Worm (Caenorhabditis elegans) whole organism, young adult: ENCODE data around the gene fbxa-135.

Source experiments
- B0035.1 ChIP-seq: sonication (generic microtip); optimal IDR thresholded peaks from 2 replicates; lab custom pipeline; 2016; ENCODE audit warnings: missing genetic modification characterization, mild to moderate bottlenecking, missing compliant biosample characterization, missing genotype, missing genetic modification reagents
- C06A6.2 ChIP-seq: fragments of 200-800 bp; sonication (Bioruptor generic); conservative IDR thresholded peaks from 2 replicates; pipeline ENCODE4 v1.3.6; 2022; ENCODE audit warnings: missing genetic modification characterization, missing compliant biosample characterization
- F10E7.11 ChIP-seq: sonication (generic microtip); optimal IDR thresholded peaks from 2 replicates; lab custom pipeline; 2017; ENCODE audit warnings: mild to moderate bottlenecking, missing genetic modification characterization, moderate library complexity, missing compliant biosample characterization
- F57A8.1 ChIP-seq: fragments of 200-800 bp; sonication (Bioruptor generic); optimal IDR thresholded peaks from 2 replicates; lab custom pipeline; 2018; ENCODE audit warnings: mild to moderate bottlenecking, missing genetic modification characterization, moderate library complexity, missing compliant biosample characterization
- K11D2.4 ChIP-seq: fragments of 200-800 bp; sonication (Bioruptor generic); IDR thresholded peaks from 2 replicates; pipeline ENCODE4 v1.3.6; 2022; ENCODE audit warnings: missing genetic modification reagents, missing genetic modification characterization, missing compliant biosample characterization
- K12H6.12 ChIP-seq: fragments of 200-800 bp; sonication (Bioruptor generic); optimal IDR thresholded peaks from 2 replicates; lab custom pipeline; 2018; ENCODE audit warnings: mild to moderate bottlenecking, missing genetic modification characterization, missing compliant biosample characterization
- T26A5.8 ChIP-seq: sonication (generic microtip); optimal IDR thresholded peaks from 2 replicates; lab custom pipeline; 2016; ENCODE audit warnings: missing genetic modification characterization, missing compliant biosample characterization
- Y53G8AR.9 ChIP-seq: fragments of 200-800 bp; sonication (Bioruptor generic); conservative IDR thresholded peaks from 2 replicates; pipeline ENCODE4 v1.3.6; 2022; ENCODE audit warnings: missing genetic modification reagents, missing genetic modification characterization, missing compliant biosample characterization
- Y95B8A.8 ChIP-seq: fragments of 200-800 bp; sonication (Bioruptor generic); IDR thresholded peaks from 2 replicates; pipeline ENCODE4 v1.3.6; 2022; ENCODE audit warnings: missing genetic modification reagents, missing genetic modification characterization, missing compliant biosample characterization
- akir-1 ChIP-seq: fragments of 200-800 bp; sonication (Bioruptor generic); optimal IDR thresholded peaks from 2 replicates; lab custom pipeline; 2018; ENCODE audit warnings: mild to moderate bottlenecking, missing genetic modification characterization, moderate library complexity, missing compliant biosample characterization
- athp-1 ChIP-seq: sonication (generic microtip); optimal IDR thresholded peaks from 2 replicates; lab custom pipeline; 2017; ENCODE audit warnings: mild to moderate bottlenecking, missing genetic modification characterization, missing compliant biosample characterization
- attf-5 ChIP-seq: fragments of 200-800 bp; sonication (Bioruptor generic); optimal IDR thresholded peaks from 2 replicates; lab custom pipeline; 2018; ENCODE audit warnings: mild to moderate bottlenecking, missing genetic modification characterization, missing compliant biosample characterization
- bed-2 ChIP-seq: fragments of 200-800 bp; sonication (Bioruptor generic); IDR thresholded peaks from 2 replicates; pipeline ENCODE4 v1.3.6; 2022; ENCODE audit warnings: missing genetic modification reagents, missing genetic modification characterization, missing compliant biosample characterization
- ceh-58 ChIP-seq: fragments of 200-800 bp; sonication (Bioruptor generic); IDR thresholded peaks from 2 replicates; pipeline ENCODE4 v1.3.6; 2022; ENCODE audit warnings: missing genetic modification characterization, missing compliant biosample characterization
- dox-1 ChIP-seq: fragments of 200-800 bp; sonication (Bioruptor generic); IDR thresholded peaks from 2 replicates; pipeline ENCODE4 v1.3.6; 2022; ENCODE audit warnings: missing genetic modification reagents, missing genetic modification characterization, missing compliant biosample characterization
- egl-44 ChIP-seq: fragments of 200-800 bp; sonication (Bioruptor generic); IDR thresholded peaks from 2 replicates; pipeline ENCODE4 v1.3.6; 2022; ENCODE audit warnings: missing genetic modification reagents, missing genetic modification characterization, missing compliant biosample characterization
- fkh-3 ChIP-seq: sonication (generic microtip); optimal IDR thresholded peaks from 2 replicates; lab custom pipeline; 2016; ENCODE audit warnings: mild to moderate bottlenecking, missing genetic modification characterization, missing compliant biosample characterization
- hlh-12 ChIP-seq: sonication (generic microtip); optimal IDR thresholded peaks from 2 replicates; lab custom pipeline; 2016; ENCODE audit warnings: missing genetic modification characterization, missing compliant biosample characterization
- hmg-1.2 ChIP-seq: fragments of 200-800 bp; sonication (Bioruptor generic); IDR thresholded peaks from 2 replicates; pipeline ENCODE4 v1.3.6; 2022; ENCODE audit warnings: missing genetic modification reagents, missing genetic modification characterization, missing compliant biosample characterization
- hrde-1 ChIP-seq: sonication (generic microtip); optimal IDR thresholded peaks from 2 replicates; lab custom pipeline; 2016; ENCODE audit warnings: missing genetic modification characterization, mild to moderate bottlenecking, missing compliant biosample characterization, moderate library complexity, missing genotype, missing genetic modification reagents, borderline replicate concordance
- hsf-1 ChIP-seq: fragments of 200-800 bp; sonication (Bioruptor generic); IDR thresholded peaks from 2 replicates; pipeline ENCODE4 v1.3.6; 2022; ENCODE audit warnings: missing genetic modification reagents, missing genetic modification characterization, missing compliant biosample characterization
- lag-1 ChIP-seq: fragments of 200-800 bp; sonication (Bioruptor generic); IDR thresholded peaks from 2 replicates; pipeline ENCODE4 v1.3.6; 2022; ENCODE audit warnings: missing genetic modification reagents, missing genetic modification characterization, missing compliant biosample characterization
- let-526 ChIP-seq: fragments of 200-800 bp; sonication (Bioruptor generic); IDR thresholded peaks from 2 replicates; pipeline ENCODE4 v1.3.6; 2022; ENCODE audit warnings: missing genetic modification reagents, missing genetic modification characterization, missing compliant biosample characterization
- lin-35 ChIP-seq, 3 experiments: fragments of 150-350 bp in 2 of 3; sonication (generic microtip) in 1 of 3; optimal IDR thresholded peaks; 2 replicates each; lab custom pipeline; 2014 to 2018; ENCODE audit warnings: missing biosample characterization in 3 of 3, missing genetic modification characterization in 3 of 3, missing genetic modification reagents in 3 of 3
- madf-3 ChIP-seq: fragments of 200-800 bp; sonication (Bioruptor generic); IDR thresholded peaks from 2 replicates; pipeline ENCODE4 v1.3.6; 2022; ENCODE audit warnings: missing genetic modification reagents, missing genetic modification characterization, missing compliant biosample characterization
- madf-6 ChIP-seq: fragments of 200-800 bp; sonication (Bioruptor generic); IDR thresholded peaks from 2 replicates; pipeline ENCODE4 v1.3.6; 2022; ENCODE audit warnings: missing genetic modification reagents, missing genetic modification characterization, missing compliant biosample characterization
- madf-8 ChIP-seq: fragments of 200-800 bp; sonication (Bioruptor generic); conservative IDR thresholded peaks from 2 replicates; pipeline ENCODE4 v1.3.6; 2022; ENCODE audit warnings: missing genetic modification reagents, missing genetic modification characterization, missing compliant biosample characterization
- mel-28 ChIP-seq: sonication (generic microtip); optimal IDR thresholded peaks from 2 replicates; lab custom pipeline; 2016; ENCODE audit warnings: borderline replicate concordance, mild to moderate bottlenecking, missing genetic modification characterization, missing compliant biosample characterization
- nfya-1 ChIP-seq: sonication (generic microtip); optimal IDR thresholded peaks from 2 replicates; lab custom pipeline; 2017; ENCODE audit warnings: antibody characterized with exemption, missing compliant biosample characterization, missing genetic modification characterization, borderline replicate concordance; ENCODE audit not compliant: insufficient read depth
- nhr-179 ChIP-seq: sonication (generic microtip); optimal IDR thresholded peaks from 2 replicates; lab custom pipeline; 2016; ENCODE audit warnings: mild to moderate bottlenecking, missing genetic modification characterization, missing compliant biosample characterization
- nhr-80 ChIP-seq: sonication (generic microtip); optimal IDR thresholded peaks from 2 replicates; lab custom pipeline; 2016; ENCODE audit warnings: missing genetic modification characterization, missing compliant biosample characterization
- nhr-90 ChIP-seq: sonication (generic microtip); optimal IDR thresholded peaks from 2 replicates; lab custom pipeline; 2016; ENCODE audit warnings: missing genotype, mild to moderate bottlenecking, missing genetic modification characterization, missing compliant biosample characterization
- repo-1 ChIP-seq: sonication (generic microtip); optimal IDR thresholded peaks from 2 replicates; lab custom pipeline; 2017; ENCODE audit warnings: mild to moderate bottlenecking, missing genetic modification characterization, missing compliant biosample characterization
- rpc-1 ChIP-seq, 2 experiments: fragments of 150-350 bp in 1 of 2; sonication (generic microtip) in 1 of 2; optimal IDR thresholded peaks; 2 replicates each; lab custom pipeline; 2014 to 2018; ENCODE audit warnings: missing biosample characterization in 1 of 2, missing genetic modification characterization in 1 of 2, missing genetic modification reagents in 1 of 2, missing genotype in 1 of 2
- snpc-1.3 ChIP-seq: sonication (generic microtip); optimal IDR thresholded peaks from 2 replicates; lab custom pipeline; 2017; ENCODE audit warnings: missing genetic modification characterization, mild to moderate bottlenecking, missing compliant biosample characterization, antibody characterized with exemption, moderate library complexity, missing genotype, missing genetic modification reagents; ENCODE audit not compliant: insufficient read depth
- snpc-4 ChIP-seq, 5 experiments: fragments of 150-350 bp in 1 of 5; sonication (generic microtip) in 4 of 5; optimal IDR thresholded peaks; 2 replicates each; lab custom pipeline; 2014 to 2018; ENCODE audit warnings: missing genetic modification characterization in 5 of 5, missing biosample characterization in 3 of 5, antibody characterized with exemption in 2 of 5, mild to moderate bottlenecking in 2 of 5, missing compliant biosample characterization in 2 of 5, missing genotype in 2 of 5, moderate library complexity in 2 of 5, missing genetic modification reagents in 1 of 5
- tlf-1 ChIP-seq: fragments of 200-800 bp; sonication (Bioruptor generic); optimal IDR thresholded peaks from 2 replicates; lab custom pipeline; 2018; ENCODE audit warnings: mild to moderate bottlenecking, missing genetic modification characterization, missing compliant biosample characterization
- zim-3 ChIP-seq: sonication (generic microtip); optimal IDR thresholded peaks from 2 replicates; lab custom pipeline; 2017; ENCODE audit warnings: mild to moderate bottlenecking, missing genetic modification characterization, moderate library complexity, missing compliant biosample characterization
- ztf-22 ChIP-seq: fragments of 200-800 bp; sonication (Bioruptor generic); optimal IDR thresholded peaks from 2 replicates; lab custom pipeline; 2018; ENCODE audit warnings: mild to moderate bottlenecking, missing genetic modification characterization, moderate library complexity, missing compliant biosample characterization
- ztf-28 ChIP-seq: fragments of 200-800 bp; sonication (Bioruptor generic); IDR thresholded peaks from 2 replicates; pipeline ENCODE4 v1.3.6; 2022; ENCODE audit warnings: missing genetic modification reagents, missing genetic modification characterization, missing compliant biosample characterization

Gene fbxa-135

DNA sequence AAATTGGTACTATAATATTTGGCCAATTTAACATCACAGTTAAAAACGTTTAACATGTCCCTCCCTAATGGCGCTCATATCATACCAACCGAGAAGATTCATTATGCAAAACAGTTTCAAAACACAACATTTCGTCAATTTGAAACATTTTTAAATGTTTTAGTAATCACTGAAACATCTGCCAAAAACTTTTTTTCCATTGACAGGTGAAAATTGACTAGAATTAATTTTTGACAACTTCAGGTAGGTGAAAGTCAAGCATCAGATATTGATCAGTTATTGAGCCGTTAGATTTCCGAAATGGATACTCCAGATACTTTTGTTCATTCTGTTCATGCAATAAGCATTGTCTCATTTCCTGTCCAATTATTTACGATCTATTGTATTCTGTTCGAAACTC, 4.9 kb downstream of the fbxa-135 start, which contains the start of gene srh-257:
srh-257 (plus strand) TSS at position 301 of the 400 bp plus-strand sequence.
- TF ChIP-seq mel-28 (no peak), snpc-1.3 (tag; lab: Kevin White, UChicago) (no peak), tlf-1 (GFP tag; lab: Kevin White, UChicago) (no peak), F57A8.1 (GFP tag; lab: Kevin White, UChicago) (no peak), lin-35 (GFP tag; optimal IDR thresholded peaks at IDR 0.05; lab: Kevin White, UChicago) (no peak), K12H6.12 (tag; lab: Kevin White, UChicago) (no peak), bed-2 (no peak), K11D2.4 (GFP tag; lab: Robert Waterston, UW) (no peak), snpc-4 (GFP tag; optimal IDR thresholded peaks at IDR 0.05; lab: Kevin White, UChicago) (no peak), snpc-4 (tag; optimal IDR thresholded peaks at IDR 0.05; lab: Kevin White, UChicago) (no peak), repo-1 (tag; lab: Kevin White, UChicago) (no peak), attf-5 (no peak), ceh-58 (no peak), dox-1 (GFP tag; lab: Robert Waterston, UW) (no peak)
- TF ChIP-seq, all 124 proteins: peak for 0

ce11 chrV:15412625-15413024, 10.6 kb downstream of the fbxa-135 start, which contains the start of gene srbc-63:
TSS of gene srbc-63 (minus strand) at chrV:15412725.
- TF ChIP-seq madf-8 (GFP tag; lab: Robert Waterston, UW) (no peak), F57A8.1 (GFP tag; lab: Kevin White, UChicago) (no peak), egl-44 (GFP tag; lab: Robert Waterston, UW) (no peak), ztf-28 (GFP tag; lab: Robert Waterston, UW) (no peak), hmg-1.2 (GFP tag; lab: Robert Waterston, UW) (no peak), nfya-1 (no peak), hrde-1 (tag; lab: Kevin White, UChicago) (no peak), F10E7.11 (tag; lab: Kevin White, UChicago) (no peak), hlh-12 (tag; lab: Kevin White, UChicago) (no peak), madf-6 (no peak), rpc-1 (optimal IDR thresholded peaks at IDR 0.05; lab: Kevin White, UChicago) (no peak), rpc-1 (tag; optimal IDR thresholded peaks at IDR 0.05; lab: Kevin White, UChicago) (no peak), T26A5.8 (tag; lab: Kevin White, UChicago) (no peak), Y53G8AR.9 (GFP tag; lab: Robert Waterston, UW) (no peak), ztf-22 (GFP tag; lab: Kevin White, UChicago) (no peak), snpc-4 (GFP tag; optimal IDR thresholded peaks at IDR 0.05; lab: Kevin White, UChicago) (no peak), snpc-4 (tag; optimal IDR thresholded peaks at IDR 0.05; lab: Kevin White, UChicago) (no peak), Y95B8A.8 (GFP tag; lab: Robert Waterston, UW) (no peak), lag-1 (GFP tag; lab: Robert Waterston, UW) (no peak), C06A6.2 (GFP tag; lab: Robert Waterston, UW) (no peak)

ce11 chrV:15413847-15414246, 11.8 kb downstream of the fbxa-135 start, which contains the start of gene srh-264:
TSS of gene srh-264 (plus strand) at chrV:15414147.
- TF ChIP-seq hrde-1 (tag; lab: Kevin White, UChicago) (no peak), madf-3 (GFP tag; lab: Robert Waterston, UW) (no peak), athp-1 (no peak), tlf-1 (GFP tag; lab: Kevin White, UChicago) (no peak), snpc-4 (GFP tag; optimal IDR thresholded peaks at IDR 0.05; lab: Kevin White, UChicago) (no peak), snpc-4 (tag; optimal IDR thresholded peaks at IDR 0.05; lab: Kevin White, UChicago) (no peak), F10E7.11 (tag; lab: Kevin White, UChicago) (no peak), Y95B8A.8 (GFP tag; lab: Robert Waterston, UW) (no peak), let-526 (GFP tag; lab: Robert Waterston, UW) (no peak), K11D2.4 (GFP tag; lab: Robert Waterston, UW) (no peak), zim-3 (tag; lab: Kevin White, UChicago) (no peak), nhr-179 (tag; lab: Kevin White, UChicago) (no peak), fkh-3 (tag; lab: Kevin White, UChicago) (no peak), C06A6.2 (GFP tag; lab: Robert Waterston, UW) (no peak), hsf-1 (no peak), nhr-80 (tag; lab: Kevin White, UChicago) (no peak), B0035.1 (tag; lab: Kevin White, UChicago) (no peak), nhr-90 (tag; lab: Kevin White, UChicago) (no peak), akir-1 (GFP tag; lab: Kevin White, UChicago) (no peak)
